Fruit fly (Drosophila melanogaster) Kc167 (cell line): ENCODE results near the gene CheB38c.

ENCODE experiments used
- Myc ChIP-seq: fragments of >200 bp; optimal IDR thresholded peaks from 2 replicates; lab custom pipeline; 2017; ENCODE audit warnings: missing external identifiers
- Sin3A ChIP-seq: fragments of >200 bp; optimal IDR thresholded peaks from 2 replicates; lab custom pipeline; 2018; ENCODE audit warnings: missing external identifiers
- h ChIP-seq: fragments of >200 bp; optimal IDR thresholded peaks from 3 replicates; lab custom pipeline; 2018; ENCODE audit warnings: missing external identifiers
- insv ChIP-seq: fragments of >200 bp; optimal IDR thresholded peaks from 3 replicates; lab custom pipeline; 2018; ENCODE audit warnings: missing external identifiers
- psq ChIP-seq: fragments of >200 bp; optimal IDR thresholded peaks from 2 replicates; lab custom pipeline; 2017; ENCODE audit warnings: missing external identifiers
- ttk ChIP-seq: sonication (Bioruptor generic); optimal IDR thresholded peaks from 2 replicates; lab custom pipeline; 2017; ENCODE audit warnings: missing external identifiers

DNA sequence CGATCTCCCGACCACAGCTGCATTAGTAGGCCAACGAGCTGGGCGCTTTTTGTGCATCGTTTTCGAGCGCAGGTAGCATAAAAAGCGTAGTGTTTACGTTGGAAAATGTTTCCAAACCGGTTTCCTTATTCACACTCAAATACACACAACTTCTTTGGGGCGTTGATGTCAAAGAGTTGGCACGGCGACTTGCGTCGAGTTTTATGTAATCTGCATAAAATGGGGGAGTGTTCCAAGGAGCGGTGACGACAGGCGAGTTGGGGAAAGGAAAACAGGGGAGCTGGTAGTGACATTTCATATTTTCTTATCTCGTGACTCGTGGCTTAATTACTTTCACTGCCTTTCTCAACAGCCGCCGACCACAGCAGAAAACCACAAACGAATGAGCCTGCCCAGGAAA, 26.0 kb downstream of the CheB38c start:
- TF ChIP-seq psq: no peak
- no peak for TF ChIP-seq h (lab: Kevin White, UChicago)
- no peak for TF ChIP-seq Sin3A (lab: Kevin White, UChicago)
- TF ChIP-seq Myc (lab: Kevin White, UChicago): no peak
- no peak for TF ChIP-seq insv (lab: Kevin White, UChicago)
- TF ChIP-seq ttk (lab: Kevin White, UChicago): no peak
